Fruit fly (Drosophila melanogaster): ENCODE data around the gene CG14313.

DNA sequence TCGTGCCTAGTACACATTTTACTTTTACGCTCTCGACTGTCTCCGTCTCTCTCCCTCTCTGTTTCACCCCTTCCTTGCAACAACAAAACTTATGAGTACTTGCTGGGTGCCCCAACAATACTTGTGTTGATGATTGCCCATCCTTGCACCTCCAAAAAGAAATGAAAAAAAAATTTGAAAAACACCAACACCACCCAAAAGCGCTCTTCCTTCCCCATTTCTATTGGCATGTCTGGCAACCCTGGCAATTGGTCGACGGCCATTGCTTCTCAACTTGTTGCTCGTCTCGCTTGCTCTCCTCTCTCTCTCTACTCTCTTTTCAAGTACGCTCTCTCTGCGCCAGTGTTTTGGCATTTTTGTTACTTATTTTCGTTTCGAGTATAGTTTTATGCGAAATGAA lies 23.4 kb downstream of the CG14313 start:
- TF ChIP-seq Pif1A (GFP tag; optimal IDR thresholded peaks at IDR 0.05) (peak; percentile 33), CG32121 (GFP tag; IDR thresholded peaks at IDR 0.05) (peak; percentile 44), CG17806 (tag; optimal IDR thresholded peaks at IDR 0.05) (peak; percentile 2), CG13204 (GFP tag; optimal IDR thresholded peaks at IDR 0.05) (no peak), CG12605 (GFP tag; IDR thresholded peaks at IDR 0.05) (peak; percentile 88), CG9948 (tag; optimal IDR thresholded peaks at IDR 0.05) (no peak)

Measured in whole organism, pupa.